Fruit fly (Drosophila melanogaster): ENCODE data around the gene JhI-21.
A peak's percentile ranks its signal among the peaks of the same experiment; 100 is the strongest.

Gene JhI-21

DNA sequence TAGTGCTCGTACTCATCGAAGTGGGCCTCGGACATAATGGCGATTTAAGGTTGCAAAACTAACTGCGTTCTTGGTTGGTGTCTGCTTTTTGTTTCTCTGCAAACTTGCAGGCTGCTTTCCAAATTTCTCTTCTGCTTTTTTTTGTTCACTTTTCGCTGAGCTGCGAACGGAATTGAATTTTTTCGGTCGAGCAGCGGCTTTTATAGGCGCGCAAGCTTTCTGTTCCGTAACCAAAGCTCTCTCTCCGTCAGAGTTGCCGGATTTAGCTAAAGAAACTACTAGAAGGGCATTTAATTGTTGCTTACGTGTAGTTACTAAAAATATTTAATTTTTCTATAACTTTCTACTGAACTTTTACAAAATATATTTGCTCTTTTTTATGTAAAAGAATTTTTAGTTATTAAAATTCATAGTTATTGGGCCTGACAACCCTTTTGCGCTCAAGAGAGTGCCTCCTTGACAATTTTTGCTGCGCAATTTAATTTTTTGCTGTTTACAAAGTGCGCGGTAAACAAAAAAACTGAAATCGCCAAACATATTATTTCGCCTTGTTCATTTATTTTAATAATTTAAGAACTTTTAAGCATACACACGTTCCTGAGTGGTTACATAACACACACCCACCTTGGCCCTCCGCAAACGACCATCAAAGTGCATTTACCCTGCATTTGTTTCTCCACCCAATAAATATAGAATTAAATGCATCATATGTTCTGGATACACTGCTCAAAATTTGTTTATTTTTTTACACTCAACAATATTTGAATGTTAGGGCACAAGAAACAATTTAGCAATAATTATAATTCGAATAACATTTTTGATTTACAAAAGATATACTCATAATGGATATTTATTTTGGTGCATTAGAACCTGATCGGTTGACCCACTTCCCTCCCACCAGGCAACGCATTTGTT, 9.6 kb downstream of the JhI-21 start, which contains the start of gene CG6770 (continued):
- TF ChIP-seq Drgx (GFP tag; IDR thresholded peaks at IDR 0.05) (peak; percentile 87), Hr3 (GFP tag; optimal IDR thresholded peaks at IDR 0.05) (peak; percentile 39), CG9727 (GFP tag; optimal IDR thresholded peaks at IDR 0.05) (peak; percentile 75), tgo (GFP tag; IDR thresholded peaks at IDR 0.05) (peak; percentile 88), CG11560 (tag; IDR thresholded peaks at IDR 0.05) (no peak; the same call in 2 of the 3 replicates), CG9817 (tag; optimal IDR thresholded peaks at IDR 0.05) (peak; percentile 73), Nf-YA (GFP tag; IDR thresholded peaks at IDR 0.05) (peak; percentile 55), CG30020 (tag; optimal IDR thresholded peaks at IDR 0.05) (peak; percentile 20), CG17912 (GFP tag; optimal IDR thresholded peaks at IDR 0.05) (no peak), pan (optimal IDR thresholded peaks at IDR 0.05) (no peak), pan (GFP tag; optimal IDR thresholded peaks at IDR 0.05 in 1 of 2, IDR thresholded peaks at IDR 0.05 in 1 of 2) (peak in 1 of 2 experiments; percentile 90), CG6765 (GFP tag; optimal IDR thresholded peaks at IDR 0.05) (peak; percentile 89), PHDP (tag; optimal IDR thresholded peaks at IDR 0.05) (peak; percentile 93), CG1603 (tag; optimal IDR thresholded peaks at IDR 0.05) (peak; percentile 76), HLH54F (GFP tag; optimal IDR thresholded peaks at IDR 0.05) (peak; percentile 39), CG8924 (tag; optimal IDR thresholded peaks at IDR 0.05) (peak; percentile 87), Deaf1 (tag; optimal IDR thresholded peaks at IDR 0.05) (peak; percentile 63), sens (GFP tag) (peak; percentile 81), zfh1 (GFP tag; IDR thresholded peaks at IDR 0.05) (peak; percentile 85), NC2β (GFP tag; optimal IDR thresholded peaks at IDR 0.05) (peak; percentile 7), fd3F (GFP tag; optimal IDR thresholded peaks at IDR 0.05) (peak; percentile 84), CG10462 (GFP tag; optimal IDR thresholded peaks at IDR 0.05) (peak; percentile 14), mirr (GFP tag; optimal IDR thresholded peaks at IDR 0.05) (no peak), CG6175 (GFP tag; IDR thresholded peaks at IDR 0.05) (0 out of 3 replicates have a peak, but pooled peaks have one; percentile 38), Oaz (GFP tag; IDR thresholded peaks at IDR 0.05) (peak; percentile 74), fd96Cb (tag; optimal IDR thresholded peaks at IDR 0.05) (peak; percentile 51), Opbp (GFP tag; IDR thresholded peaks at IDR 0.05; ENCODE audit: partially characterized antibody) (0 out of 3 replicates have a peak, but pooled peaks have one; percentile 51), dimm (GFP tag; IDR thresholded peaks at IDR 0.05) (peak; percentile 57), CG10431 (GFP tag; optimal IDR thresholded peaks at IDR 0.05) (peak; percentile 47), sna (GFP tag; IDR thresholded peaks at IDR 0.05; ENCODE audit: partially characterized antibody) (0 out of 2 replicates have a peak, but pooled peaks have one; percentile 28), ara (GFP tag; IDR thresholded peaks at IDR 0.05) (peak; percentile 62), CG7987 (GFP tag; optimal IDR thresholded peaks at IDR 0.05) (peak; percentile 42), CG31224 (GFP tag; IDR thresholded peaks at IDR 0.05) (peak; percentile 64), insv (GFP tag; optimal IDR thresholded peaks at IDR 0.05) (peak in 1 of 2 experiments; percentile 51), toy (GFP tag; IDR thresholded peaks at IDR 0.05) (no peak), CG1024 (GFP tag; IDR thresholded peaks at IDR 0.05) (no peak; the same call in none of the 2 replicates), CG13123 (GFP tag; optimal IDR thresholded peaks at IDR 0.05) (no peak), CG31441 (GFP tag; IDR thresholded peaks at IDR 0.05) (peak; percentile 81), kni (GFP tag; optimal IDR thresholded peaks at IDR 0.05) (no peak), nau (GFP tag; optimal IDR thresholded peaks at IDR 0.05) (peak; percentile 64), Myb (GFP tag; optimal IDR thresholded peaks at IDR 0.05) (peak; percentile 14), knrl (GFP tag; IDR thresholded peaks at IDR 0.05; ENCODE audit: partially characterized antibody) (no peak), scrt (GFP tag; optimal IDR thresholded peaks at IDR 0.05) (peak; percentile 87), eyg (GFP tag; optimal IDR thresholded peaks at IDR 0.05) (no peak), CG17361 (GFP tag; IDR thresholded peaks at IDR 0.05) (peak; percentile 81), ewg (GFP tag; optimal IDR thresholded peaks at IDR 0.05) (peak; percentile 62), maf-S (GFP tag; optimal IDR thresholded peaks at IDR 0.05) (peak; percentile 13), CrebB (tag; optimal IDR thresholded peaks at IDR 0.05) (peak; percentile 35), CG9797 (GFP tag; optimal IDR thresholded peaks at IDR 0.05) (no peak)
